Fruit fly (Drosophila melanogaster): ENCODE data around the gene Son.

Gene Son

dm6 chr3R:9620278-9620677 lies 42.4 kb downstream of the Son start:
- TF ChIP-seq CG12605 (GFP tag; IDR thresholded peaks at IDR 0.05) (no peak), rn (GFP tag; IDR thresholded peaks at IDR 0.05) (no peak), Pif1A (GFP tag; optimal IDR thresholded peaks at IDR 0.05) (no peak), Snoo (tag; optimal IDR thresholded peaks at IDR 0.05) (no peak), Ets98B (GFP tag; IDR thresholded peaks at IDR 0.05) (no peak)

- no peak for TF ChIP-seq CG10348 (GFP tag; IDR thresholded peaks at IDR 0.05)
- TF ChIP-seq CG32121 (GFP tag; IDR thresholded peaks at IDR 0.05): peak; percentile 24; the same call in 1 of the 2 replicates
- 0 out of 2 replicates have a peak, but pooled peaks have one; percentile 8 for TF ChIP-seq CG12605 (GFP tag; IDR thresholded peaks at IDR 0.05)
- TF ChIP-seq EcR (GFP tag; optimal IDR thresholded peaks at IDR 0.05): peak; percentile 16
- no peak for TF ChIP-seq CG8159 (tag; optimal IDR thresholded peaks at IDR 0.05)
Measured at dm6 chr3R:9625443-9625842, 47.6 kb downstream of the Son start.

- TF ChIP-seq EcR (GFP tag; optimal IDR thresholded peaks at IDR 0.05): peak; percentile 3
- no peak for TF ChIP-seq Snoo (tag; optimal IDR thresholded peaks at IDR 0.05)
- TF ChIP-seq CG8301 (tag; optimal IDR thresholded peaks at IDR 0.05): no peak
Measured at dm6 chr3R:9626266-9626665, 48.4 kb downstream of the Son start.

DNA sequence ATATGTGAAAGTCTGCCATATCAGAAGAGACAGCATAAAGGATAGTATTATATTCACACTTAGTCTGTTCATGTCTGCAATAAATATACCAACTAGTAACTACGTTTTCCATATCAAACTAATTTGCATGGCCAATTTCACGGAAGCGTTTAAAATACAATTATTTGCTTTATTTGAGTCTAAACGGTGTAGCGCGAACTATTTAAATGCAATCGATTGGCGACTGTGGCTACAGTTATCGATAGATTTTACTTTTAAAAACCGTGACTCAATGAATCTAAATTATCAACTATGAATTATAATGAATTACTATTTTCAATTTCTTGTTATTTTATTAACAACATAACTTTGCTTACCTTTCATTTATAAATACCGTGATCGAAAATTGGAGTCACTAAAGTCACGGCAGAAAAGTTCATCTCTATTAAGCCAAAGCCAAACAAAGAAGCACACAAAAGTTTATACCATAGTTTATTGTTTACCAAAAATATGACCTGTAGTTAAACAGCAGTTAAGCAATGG lies 49.1 kb downstream of the Son start, which contains the start of the genes CG9427 and CG8319:
TSS of gene CG9427 (minus strand) at position 51 of the 522 bp plus-strand sequence.
TSS of gene CG8319 (plus strand) at position 442 of the 522 bp plus-strand sequence.
- TF ChIP-seq fd96Ca (GFP tag; IDR thresholded peaks at IDR 0.05) (no peak), CG10348 (GFP tag; IDR thresholded peaks at IDR 0.05) (no peak), Pif1B (GFP tag; optimal IDR thresholded peaks at IDR 0.05) (peak; percentile 33), CG8301 (tag; optimal IDR thresholded peaks at IDR 0.05) (peak; percentile 3), CG17806 (tag; optimal IDR thresholded peaks at IDR 0.05) (peak; percentile 37), CG8159 (tag; optimal IDR thresholded peaks at IDR 0.05) (peak; percentile 33), CG34367 (tag; optimal IDR thresholded peaks at IDR 0.05) (no peak), CG13204 (GFP tag; optimal IDR thresholded peaks at IDR 0.05) (no peak), CG15710 (tag; optimal IDR thresholded peaks at IDR 0.05) (peak; percentile 24), CG32121 (GFP tag; IDR thresholded peaks at IDR 0.05) (no peak), CG12605 (GFP tag; IDR thresholded peaks at IDR 0.05) (no peak), Snoo (tag; optimal IDR thresholded peaks at IDR 0.05) (peak; percentile 9), CG9948 (tag; optimal IDR thresholded peaks at IDR 0.05) (peak; percentile 32)

dm6 chr3R:9628036-9628435 lies 50.2 kb downstream of the Son start:
- TF ChIP-seq CG34367 (tag; optimal IDR thresholded peaks at IDR 0.05): no peak
- TF ChIP-seq fd96Ca (GFP tag; IDR thresholded peaks at IDR 0.05): no peak
- TF ChIP-seq CG15710 (tag; optimal IDR thresholded peaks at IDR 0.05): no peak
- no peak for TF ChIP-seq CG10348 (GFP tag; IDR thresholded peaks at IDR 0.05)
- TF ChIP-seq CG8159 (tag; optimal IDR thresholded peaks at IDR 0.05): no peak
- TF ChIP-seq CG9948 (tag; optimal IDR thresholded peaks at IDR 0.05): no peak
- no peak for TF ChIP-seq gl (tag; optimal IDR thresholded peaks at IDR 0.05)
- no peak for TF ChIP-seq Ets98B (GFP tag; IDR thresholded peaks at IDR 0.05)
- no peak for TF ChIP-seq rn (GFP tag; IDR thresholded peaks at IDR 0.05)
- TF ChIP-seq CG12605 (GFP tag; IDR thresholded peaks at IDR 0.05): no peak
- no peak for TF ChIP-seq Pif1B (GFP tag; optimal IDR thresholded peaks at IDR 0.05)

DNA sequence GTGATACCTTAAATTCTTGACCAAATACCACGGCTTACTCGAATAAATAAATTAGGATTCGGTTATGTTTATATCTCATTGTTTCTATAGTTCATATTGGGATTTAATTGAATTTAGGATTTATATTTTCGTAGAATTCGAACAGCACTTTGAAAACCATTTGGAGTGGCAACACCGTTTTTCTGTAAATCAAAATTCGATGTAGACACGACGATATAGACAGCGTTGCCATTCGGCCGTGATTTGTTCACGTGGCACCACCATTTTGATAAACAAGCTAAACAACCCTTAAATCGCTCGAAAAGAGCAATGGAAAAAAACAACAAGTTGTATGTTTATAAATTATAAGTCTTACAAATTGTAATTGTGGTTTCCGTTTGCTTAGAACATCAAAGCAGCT lies 50.8 kb downstream of the Son start:
- TF ChIP-seq Ets98B (GFP tag; IDR thresholded peaks at IDR 0.05): no peak
- no peak for TF ChIP-seq gl (tag; optimal IDR thresholded peaks at IDR 0.05)
- no peak for TF ChIP-seq Pif1B (GFP tag; optimal IDR thresholded peaks at IDR 0.05)

dm6 chr3R:9630053-9630632 lies 52.3 kb downstream of the Son start:
- peak; percentile 30 for TF ChIP-seq EcR (GFP tag; optimal IDR thresholded peaks at IDR 0.05)
- no peak for TF ChIP-seq fd96Ca (GFP tag; IDR thresholded peaks at IDR 0.05)

DNA sequence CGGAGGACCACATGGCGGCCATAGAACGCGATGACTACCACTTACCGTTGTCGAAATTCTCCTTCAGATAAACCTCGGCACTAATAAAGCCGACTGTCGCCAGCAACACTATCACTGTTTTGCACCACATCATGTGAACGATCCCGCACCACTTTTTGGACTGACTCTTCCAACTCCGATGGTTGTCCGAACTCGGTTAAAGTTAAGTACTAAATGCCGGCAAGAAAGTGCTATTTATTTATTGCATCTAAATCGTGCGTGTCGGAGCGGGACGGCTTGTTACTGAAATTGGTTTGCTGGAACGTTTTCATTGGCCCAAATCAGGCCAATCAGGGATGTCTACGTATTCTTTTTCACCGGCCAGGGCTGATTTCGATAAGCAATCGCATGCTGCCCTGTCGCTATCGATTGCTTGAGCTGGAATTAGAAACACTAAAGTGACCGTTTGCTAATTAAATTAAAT lies 52.8 kb downstream of the Son start, which contains the start of gene Calr:
TSS of gene Calr (minus strand) at position 219 of the 463 bp plus-strand sequence.
- TF ChIP-seq gl (tag; optimal IDR thresholded peaks at IDR 0.05) (peak; percentile 27), Snoo (tag; optimal IDR thresholded peaks at IDR 0.05) (peak; percentile 30), Pif1A (GFP tag; optimal IDR thresholded peaks at IDR 0.05) (no peak), CG17806 (tag; optimal IDR thresholded peaks at IDR 0.05) (no peak), CG34367 (tag; optimal IDR thresholded peaks at IDR 0.05) (peak; percentile 35), CG15710 (tag; optimal IDR thresholded peaks at IDR 0.05) (peak; percentile 8)
